Worm (Caenorhabditis elegans) whole organism, L4 larva: ENCODE data around the gene F47B8.18.

Experiments used
- aly-2 ChIP-seq: sonication (generic microtip); optimal IDR thresholded peaks from 2 replicates; lab custom pipeline; 2018; ENCODE audit warnings: missing biosample characterization, missing genetic modification characterization
- nhr-76 ChIP-seq: fragments of 150-350 bp; optimal IDR thresholded peaks from 2 replicates; lab custom pipeline; 2014; ENCODE audit warnings: missing biosample characterization, missing genetic modification characterization
- pha-4 ChIP-seq, 2 experiments: fragments of 150-350 bp in 1 of 2; fragments of 200-800 bp in 1 of 2; sonication (Bioruptor generic) in 1 of 2; IDR thresholded peaks in 1 of 2; optimal IDR thresholded peaks in 1 of 2; 2 replicates each; pipeline versions ENCODE4 v1.3.6 to Lab custom; 2014 to 2022; ENCODE audit warnings: missing genetic modification characterization in 2 of 2, missing genetic modification reagents in 2 of 2, missing biosample characterization in 1 of 2, missing compliant biosample characterization in 1 of 2
- pqm-1 ChIP-seq: sonication (generic microtip); optimal IDR thresholded peaks from 2 replicates; lab custom pipeline; 2017; ENCODE audit warnings: missing biosample characterization, missing genetic modification characterization
- tra-1 ChIP-seq: fragments of 200-800 bp; sonication (Bioruptor generic); IDR thresholded peaks from 2 replicates; pipeline ENCODE4 v1.3.6; 2022; ENCODE audit warnings: missing genetic modification reagents, missing genetic modification characterization, missing compliant biosample characterization

ce11 chrV:14289363-14289762, 35.9 kb downstream of the F47B8.18 start, which contains the start of gene F14D7.1:
- TF ChIP-seq pha-4 (GFP tag; IDR thresholded peaks at IDR 0.05; lab: Robert Waterston, UW) (no peak), pha-4 (tag; optimal IDR thresholded peaks at IDR 0.05; lab: Kevin White, UChicago) (no peak), nhr-76 (tag; lab: Kevin White, UChicago) (no peak), tra-1 (no peak), pqm-1 (tag; lab: Kevin White, UChicago) (no peak), aly-2 (tag; lab: Kevin White, UChicago) (no peak)
